Worm (Caenorhabditis elegans) whole organism, early embryonic: ENCODE data around the gene popl-1.

Source experiments
- aly-1 ChIP-seq: sonication (generic microtip); optimal IDR thresholded peaks from 2 replicates; lab custom pipeline; 2016; ENCODE audit warnings: missing genetic modification characterization, missing compliant biosample characterization
- flt-1 ChIP-seq: fragments of 200-800 bp; sonication (Bioruptor generic); IDR thresholded peaks from 2 replicates; pipeline ENCODE4 v1.3.6; 2022; ENCODE audit warnings: missing genetic modification characterization, missing compliant biosample characterization
- tra-4 ChIP-seq: sonication (generic microtip); optimal IDR thresholded peaks from 2 replicates; lab custom pipeline; 2017; ENCODE audit warnings: missing genetic modification characterization, missing compliant biosample characterization

DNA sequence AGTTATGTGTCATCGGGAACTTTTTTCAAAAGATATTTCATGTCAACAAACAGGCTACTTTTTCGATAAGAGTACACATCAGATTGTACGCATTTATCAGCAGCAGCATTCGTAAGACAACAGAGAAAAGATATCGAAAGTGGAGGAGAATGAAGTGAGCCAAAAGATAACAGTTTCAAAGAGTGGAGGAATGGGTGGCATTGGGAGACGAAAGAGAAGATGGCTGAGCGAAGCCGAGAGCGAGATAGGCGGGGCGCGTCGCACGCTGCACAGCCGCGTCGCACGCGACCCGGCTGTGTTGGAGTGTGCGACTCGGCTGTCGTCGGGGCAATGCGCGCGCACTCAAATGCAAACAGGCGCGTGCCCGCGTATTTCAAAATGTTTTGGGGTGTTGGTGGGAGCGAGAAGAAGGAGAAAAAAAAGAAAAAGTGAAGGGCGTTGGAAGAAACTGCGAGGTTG, 33.4 kb upstream of the popl-1 start:
- TF ChIP-seq flt-1 (GFP tag; lab: Robert Waterston, UW) = 0 out of 2 replicates have a peak, but pooled peaks have one; percentile 22
- peak; percentile 66 for TF ChIP-seq aly-1 (tag; lab: Kevin White, UChicago)
- no peak for TF ChIP-seq tra-4
